Fruit fly (Drosophila melanogaster) whole organism, embryonic: ENCODE data around the gene Tfb5.
A peak's percentile ranks its signal among the peaks of the same experiment; 100 is the strongest.

Source experiments
- ATbp ChIP-seq: fragments of 200-800 bp; sonication (Bioruptor generic); optimal IDR thresholded peaks from 2 replicates; lab custom pipeline; 2017; ENCODE audit warnings: missing biosample characterization, mild to moderate bottlenecking, missing genetic modification characterization, missing genetic modification reagents
- Atf-2 ChIP-seq: fragments of 200-800 bp; sonication (Bioruptor generic); optimal IDR thresholded peaks from 2 replicates; lab custom pipeline; 2016; ENCODE audit warnings: missing biosample characterization, missing genetic modification characterization
- CG10431 ChIP-seq: fragments of 200-800 bp; sonication (Bioruptor generic); optimal IDR thresholded peaks from 3 replicates; lab custom pipeline; 2018; ENCODE audit warnings: missing biosample characterization, mild to moderate bottlenecking, missing genetic modification characterization
- CG10565 ChIP-seq: fragments of 200-800 bp; sonication (Bioruptor generic); optimal IDR thresholded peaks from 3 replicates; lab custom pipeline; 2016; ENCODE audit warnings: missing biosample characterization, mild to moderate bottlenecking, missing genetic modification characterization
- CG11695 ChIP-seq: fragments of 200-800 bp; sonication (Bioruptor generic); IDR thresholded peaks from 3 replicates; pipeline ENCODE4 v1.3.6; 2022; ENCODE audit warnings: missing biosample characterization, missing genetic modification characterization
- CG12071 ChIP-seq: fragments of 200-800 bp; sonication (Bioruptor generic); optimal IDR thresholded peaks from 3 replicates; lab custom pipeline; 2018; ENCODE audit warnings: missing biosample characterization, mild to moderate bottlenecking, missing genetic modification characterization
- CG13624 ChIP-seq: fragments of 200-800 bp; sonication (Bioruptor generic); optimal IDR thresholded peaks from 2 replicates; lab custom pipeline; 2016; ENCODE audit warnings: missing biosample characterization, missing genetic modification characterization
- CG17328 ChIP-seq: fragments of 200-800 bp; sonication (Bioruptor generic); IDR thresholded peaks from 2 replicates; pipeline ENCODE4 v1.3.6; 2022; ENCODE audit warnings: missing biosample characterization, missing genetic modification characterization
- CG1792 ChIP-seq: fragments of 200-800 bp; sonication (Bioruptor generic); optimal IDR thresholded peaks from 2 replicates; lab custom pipeline; 2016; ENCODE audit warnings: missing biosample characterization, missing genetic modification characterization
- CG2678 ChIP-seq: fragments of 200-800 bp; sonication (Bioruptor generic); optimal IDR thresholded peaks from 3 replicates; lab custom pipeline; 2019; ENCODE audit warnings: missing biosample characterization, mild to moderate bottlenecking, missing genetic modification characterization, moderate library complexity
- CG31365 ChIP-seq: fragments of 200-800 bp; sonication (Bioruptor generic); optimal IDR thresholded peaks from 2 replicates; lab custom pipeline; 2018; ENCODE audit warnings: missing biosample characterization, mild to moderate bottlenecking, missing genetic modification characterization
- CG32767 ChIP-seq: fragments of 200-800 bp; sonication (Bioruptor generic); IDR thresholded peaks from 2 replicates; pipeline ENCODE4 v1.3.6; 2022; ENCODE audit warnings: missing biosample characterization, missing genetic modification characterization
- CG3995 ChIP-seq: fragments of 200-800 bp; sonication (Bioruptor generic); optimal IDR thresholded peaks from 3 replicates; lab custom pipeline; 2016; ENCODE audit warnings: missing biosample characterization, missing genetic modification characterization
- CG4328 ChIP-seq: fragments of 200-800 bp; sonication (Bioruptor generic); optimal IDR thresholded peaks from 3 replicates; lab custom pipeline; 2017; ENCODE audit warnings: missing biosample characterization, missing genetic modification reagents, missing genetic modification characterization
- CG5953 ChIP-seq: fragments of 200-800 bp; sonication (Bioruptor generic); IDR thresholded peaks from 2 replicates; pipeline ENCODE4 v1.3.6; 2022; ENCODE audit warnings: missing biosample characterization, missing genetic modification characterization
- CG7372 ChIP-seq: fragments of 200-800 bp; sonication (Bioruptor generic); IDR thresholded peaks from 2 replicates; pipeline ENCODE4 v1.3.6; 2022; ENCODE audit warnings: missing biosample characterization, missing genetic modification characterization
- CG7745 ChIP-seq: fragments of 200-800 bp; sonication (Bioruptor generic); optimal IDR thresholded peaks from 2 replicates; lab custom pipeline; 2018; ENCODE audit warnings: missing biosample characterization, mild to moderate bottlenecking, missing genetic modification characterization, moderate library complexity
- Drgx ChIP-seq: fragments of 200-800 bp; sonication (Bioruptor generic); IDR thresholded peaks from 2 replicates; pipeline ENCODE4 v1.3.6; 2022; ENCODE audit warnings: missing biosample characterization, missing genetic modification characterization
- HmgZ ChIP-seq: fragments of 200-800 bp; sonication (Bioruptor generic); optimal IDR thresholded peaks from 2 replicates; lab custom pipeline; 2018; ENCODE audit warnings: missing biosample characterization, mild to moderate bottlenecking, missing genetic modification characterization
- Mrtf ChIP-seq: fragments of 200-800 bp; sonication (Bioruptor generic); IDR thresholded peaks from 3 replicates; pipeline ENCODE4 v1.3.6; 2022; ENCODE audit warnings: missing biosample characterization, missing genetic modification characterization
- Neu2 ChIP-seq: fragments of 200-800 bp; sonication (Bioruptor generic); optimal IDR thresholded peaks from 3 replicates; lab custom pipeline; 2016; ENCODE audit warnings: missing biosample characterization, missing genetic modification characterization, borderline replicate concordance
- Pdp1 ChIP-seq, 2 experiments: fragments of 200-800 bp; sonication (Bioruptor generic); optimal IDR thresholded peaks; 3 replicates each; lab custom pipeline; 2016; ENCODE audit warnings: missing biosample characterization in 2 of 2, missing genetic modification characterization in 2 of 2, mild to moderate bottlenecking in 1 of 2, moderate library complexity in 1 of 2
- Sox102F ChIP-seq: fragments of 200-800 bp; sonication (Bioruptor generic); optimal IDR thresholded peaks from 2 replicates; lab custom pipeline; 2018; ENCODE audit warnings: missing biosample characterization, mild to moderate bottlenecking, missing genetic modification characterization, moderate library complexity
- Spps ChIP-seq: fragments of 200-800 bp; sonication (Bioruptor generic); optimal IDR thresholded peaks from 2 replicates; lab custom pipeline; 2018; ENCODE audit warnings: missing biosample characterization, mild to moderate bottlenecking, missing genetic modification characterization
- ab ChIP-seq: fragments of 200-800 bp; sonication (Bioruptor generic); optimal IDR thresholded peaks from 2 replicates; lab custom pipeline; 2016; ENCODE audit warnings: missing biosample characterization, missing genetic modification characterization
- cas ChIP-seq: fragments of 200-800 bp; sonication (Bioruptor generic); IDR thresholded peaks from 2 replicates; pipeline ENCODE4 v1.3.6; 2022; ENCODE audit warnings: missing biosample characterization, missing genetic modification characterization
- ci ChIP-seq: fragments of 200-800 bp; sonication (Bioruptor generic); IDR thresholded peaks from 3 replicates; pipeline ENCODE4 v1.3.6; 2022; ENCODE audit warnings: missing biosample characterization, missing genetic modification characterization
- corto ChIP-seq: fragments of 200-800 bp; sonication (Bioruptor generic); optimal IDR thresholded peaks from 2 replicates; lab custom pipeline; 2016; ENCODE audit warnings: missing biosample characterization, mild to moderate bottlenecking, missing genetic modification characterization, moderate library complexity
- croc ChIP-seq: fragments of 200-800 bp; sonication (Bioruptor generic); conservative IDR thresholded peaks from 3 replicates; pipeline ENCODE4 v1.3.6; 2022; ENCODE audit warnings: missing biosample characterization, missing genetic modification characterization
- dati ChIP-seq: fragments of 200-800 bp; sonication (Bioruptor generic); IDR thresholded peaks from 2 replicates; pipeline ENCODE4 v1.3.6; 2022; ENCODE audit warnings: missing biosample characterization, missing genetic modification characterization
- dysf ChIP-seq: fragments of 200-800 bp; sonication (Bioruptor generic); IDR thresholded peaks from 3 replicates; pipeline ENCODE4 v1.3.6; 2022; ENCODE audit warnings: missing biosample characterization, missing genetic modification characterization
- esg ChIP-seq: fragments of 200-800 bp; sonication (Bioruptor generic); conservative IDR thresholded peaks from 2 replicates; pipeline ENCODE4 v1.3.6; 2022; ENCODE audit warnings: missing biosample characterization, missing genetic modification characterization
- fd102C ChIP-seq: fragments of 200-800 bp; sonication (Bioruptor generic); optimal IDR thresholded peaks from 2 replicates; lab custom pipeline; 2018; ENCODE audit warnings: missing biosample characterization, mild to moderate bottlenecking, missing genetic modification characterization, moderate library complexity
- gem ChIP-seq: fragments of 200-800 bp; sonication (Bioruptor generic); optimal IDR thresholded peaks from 2 replicates; lab custom pipeline; 2019; ENCODE audit warnings: missing biosample characterization, mild to moderate bottlenecking, missing genetic modification characterization, moderate library complexity
- grau ChIP-seq: fragments of 200-800 bp; optimal IDR thresholded peaks from 3 replicates; lab custom pipeline; 2019; ENCODE audit warnings: missing biosample characterization, mild to moderate bottlenecking, missing genetic modification characterization, moderate library complexity
- her ChIP-seq: fragments of 200-800 bp; sonication (Bioruptor generic); optimal IDR thresholded peaks from 2 replicates; lab custom pipeline; 2016; ENCODE audit warnings: missing biosample characterization, missing genetic modification characterization
- lov ChIP-seq, 2 experiments: fragments of 200-800 bp in 1 of 2; fragments of >200 bp in 1 of 2; sonication (Bioruptor generic) in 1 of 2; IDR thresholded peaks in 1 of 2; optimal IDR thresholded peaks in 1 of 2; 2 replicates in 1 of 2; 3 replicates in 1 of 2; pipeline versions ENCODE4 v1.3.6 to Lab custom; 2017 to 2022; ENCODE audit warnings: missing biosample characterization in 1 of 2, missing genetic modification characterization in 1 of 2
- ro ChIP-seq: fragments of 200-800 bp; sonication (Bioruptor generic); IDR thresholded peaks from 2 replicates; pipeline ENCODE4 v1.3.6; 2022; ENCODE audit warnings: missing biosample characterization, missing genetic modification characterization
- row ChIP-seq: fragments of 200-800 bp; sonication (Bioruptor generic); IDR thresholded peaks from 3 replicates; pipeline ENCODE4 v1.3.6; 2022; ENCODE audit warnings: missing biosample characterization, missing genetic modification characterization
- sisA ChIP-seq: fragments of 200-800 bp; sonication (Bioruptor generic); IDR thresholded peaks from 2 replicates; pipeline ENCODE4 v1.3.6; 2022; ENCODE audit warnings: missing biosample characterization, missing genetic modification characterization
- ssp ChIP-seq: fragments of 200-800 bp; sonication (Bioruptor generic); IDR thresholded peaks from 2 replicates; pipeline ENCODE4 v1.3.6; 2022; ENCODE audit warnings: missing biosample characterization, missing genetic modification characterization
- tap ChIP-seq: fragments of 200-800 bp; optimal IDR thresholded peaks from 3 replicates; lab custom pipeline; 2019; ENCODE audit warnings: missing biosample characterization, mild to moderate bottlenecking, missing genetic modification characterization, moderate library complexity
- tgo ChIP-seq: fragments of 200-800 bp; sonication (Bioruptor generic); IDR thresholded peaks from 3 replicates; pipeline ENCODE4 v1.3.6; 2022; ENCODE audit warnings: missing biosample characterization, missing genetic modification characterization
- tio ChIP-seq: fragments of 200-800 bp; sonication (Bioruptor generic); optimal IDR thresholded peaks from 2 replicates; lab custom pipeline; 2017; ENCODE audit warnings: missing biosample characterization, missing genetic modification characterization, inconsistent platforms
- vvl ChIP-seq: fragments of 200-800 bp; sonication (Bioruptor generic); IDR thresholded peaks from 2 replicates; pipeline ENCODE4 v1.3.6; 2022; ENCODE audit warnings: missing biosample characterization, missing genetic modification characterization
- zfh2 ChIP-seq: fragments of 200-800 bp; sonication (Bioruptor generic); optimal IDR thresholded peaks from 2 replicates; lab custom pipeline; 2016; ENCODE audit warnings: missing biosample characterization, missing genetic modification characterization

Tfb5 gene

DNA sequence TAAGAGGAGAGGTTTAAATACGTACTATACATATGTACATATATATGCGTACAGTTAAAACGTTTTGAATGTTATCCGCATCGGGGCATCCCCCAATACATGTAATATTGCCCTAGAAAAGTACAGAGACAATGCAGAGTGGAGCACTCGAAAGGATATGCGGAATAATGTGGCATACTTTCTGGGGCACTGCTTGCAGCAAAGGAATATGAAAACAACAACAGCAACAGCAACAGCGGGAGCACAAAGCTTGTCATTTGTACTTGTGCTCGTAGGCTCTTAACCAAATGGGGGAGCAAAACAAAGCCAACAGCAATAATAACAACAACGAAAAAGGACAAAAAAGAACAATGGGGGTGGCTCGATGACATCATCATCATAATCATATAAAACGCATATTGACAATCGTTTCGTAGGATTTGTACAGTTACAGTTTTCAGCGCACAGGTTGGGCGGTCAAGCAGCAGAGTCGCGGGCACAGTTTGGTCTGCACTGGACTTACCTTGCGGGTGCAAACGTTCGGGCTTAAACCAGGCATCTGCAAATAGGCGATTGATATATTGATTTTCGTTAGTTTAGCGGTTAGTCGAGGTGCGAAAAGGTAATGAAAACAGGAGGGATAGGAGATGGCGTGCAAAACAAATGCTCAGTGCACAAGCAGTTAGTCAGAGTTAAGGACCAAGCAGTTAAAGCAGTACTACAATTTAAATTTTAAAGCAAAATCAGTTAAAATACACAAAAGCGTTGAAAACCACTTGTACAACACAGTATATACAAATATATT is 6.8 kb downstream of the Tfb5 start (continued):
- TF ChIP-seq vvl, result no peak

DNA sequence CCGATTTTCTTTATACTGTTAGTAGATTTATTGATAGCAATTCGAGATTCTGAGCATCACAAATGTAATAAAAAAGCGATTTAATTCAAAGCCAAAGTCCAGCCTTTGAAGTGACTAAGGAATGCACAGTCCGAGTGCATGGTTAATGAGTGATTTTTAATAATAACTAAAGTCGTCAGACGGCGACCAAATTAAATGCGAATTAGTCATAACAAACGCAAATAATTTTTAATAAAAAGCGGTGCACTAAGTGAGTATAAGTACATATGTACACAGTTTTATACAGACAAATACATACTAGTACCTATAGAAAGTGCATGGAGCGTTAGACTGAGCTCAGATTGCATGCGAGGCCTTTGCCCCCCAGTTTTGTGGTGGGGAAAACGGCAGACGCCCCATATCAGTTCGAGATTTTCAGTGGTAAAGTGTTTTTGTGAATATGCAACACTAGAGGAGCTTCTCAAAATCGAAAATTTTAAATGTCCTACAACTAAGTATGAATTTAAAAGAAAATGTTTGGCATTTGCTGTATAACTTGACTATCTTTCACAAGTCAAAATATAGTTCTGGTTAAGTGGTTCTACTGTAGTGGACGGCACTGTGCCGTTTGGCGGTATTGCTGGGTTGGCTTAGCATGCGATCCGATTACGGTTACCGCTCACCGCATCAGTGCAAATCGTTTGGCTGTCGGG is 7.8 kb downstream of the Tfb5 start:
- TF ChIP-seq row (GFP tag; lab: Robert Waterston, UW) (peak; percentile 34; the same call in 1 of the 3 replicates), corto (GFP tag; lab: Kevin White, UChicago) (no peak), Neu2 (GFP tag; lab: Kevin White, UChicago) (no peak), dati (no peak), HmgZ (tag; lab: Kevin White, UChicago) (no peak), ab (GFP tag; lab: Kevin White, UChicago) (no peak), tgo (GFP tag; lab: Robert Waterston, UW) (0 out of 3 replicates have a peak, but pooled peaks have one; percentile 13), zfh2 (GFP tag; lab: Kevin White, UChicago) (peak; percentile 19), CG11695 (GFP tag; lab: Robert Waterston, UW) (0 out of 3 replicates have a peak, but pooled peaks have one; percentile 23), ci (GFP tag; lab: Robert Waterston, UW) (0 out of 3 replicates have a peak, but pooled peaks have one; percentile 40), dysf (no peak), Sox102F (GFP tag; lab: Kevin White, UChicago) (peak; percentile 29), CG3995 (GFP tag; lab: Kevin White, UChicago) (no peak), cas (GFP tag; lab: Robert Waterston, UW) (0 out of 2 replicates have a peak, but pooled peaks have one; percentile 16), tio (GFP tag; lab: Kevin White, UChicago) (peak; percentile 4), CG32767 (GFP tag; lab: Robert Waterston, UW) (no peak), croc (GFP tag; lab: Robert Waterston, UW) (no peak), CG1792 (no peak), CG13624 (GFP tag; lab: Kevin White, UChicago) (no peak), CG10565 (GFP tag; lab: Kevin White, UChicago) (no peak), ATbp (GFP tag; lab: Kevin White, UChicago) (peak; percentile 27), CG31365 (tag; lab: Kevin White, UChicago) (no peak), grau (tag; lab: Kevin White, UChicago) (peak; percentile 1), esg (GFP tag; lab: Robert Waterston, UW) (0 out of 2 replicates have a peak, but pooled peaks have one; percentile 17), CG17328 (GFP tag; lab: Robert Waterston, UW) (0 out of 2 replicates have a peak, but pooled peaks have one; percentile 40), ro (GFP tag; lab: Robert Waterston, UW) (no peak), Pdp1 (GFP tag; optimal IDR thresholded peaks at IDR 0.05; lab: Kevin White, UChicago) (no peak), CG12071 (GFP tag; lab: Kevin White, UChicago) (no peak), her (no peak), lov (optimal IDR thresholded peaks at IDR 0.05; lab: Kevin White, UChicago) (no peak), lov (GFP tag; IDR thresholded peaks at IDR 0.05; lab: Robert Waterston, UW) (0 out of 3 replicates have a peak, but pooled peaks have one; percentile 25), Mrtf (GFP tag; lab: Robert Waterston, UW) (no peak), gem (tag; lab: Kevin White, UChicago) (peak; percentile 21), CG7372 (GFP tag; lab: Robert Waterston, UW) (no peak), Atf-2 (GFP tag; lab: Kevin White, UChicago) (no peak), CG4328 (GFP tag; lab: Kevin White, UChicago) (no peak), CG5953 (GFP tag; lab: Robert Waterston, UW) (no peak), Drgx (GFP tag; lab: Robert Waterston, UW) (peak; percentile 70), Spps (tag; lab: Kevin White, UChicago) (no peak), fd102C (GFP tag; lab: Kevin White, UChicago) (no peak), CG2678 (tag; lab: Kevin White, UChicago) (no peak), sisA (GFP tag; lab: Robert Waterston, UW) (peak; percentile 31; the same call in 1 of the 2 replicates), CG7745 (no peak), CG10431 (no peak), ssp (GFP tag; lab: Robert Waterston, UW) (no peak), tap (tag; lab: Kevin White, UChicago) (no peak)
